Worm (Caenorhabditis elegans): ENCODE measurements around the gene F17E9.2.

F17E9.2 gene

ce11 chrIV:8333954-8333987 lies 21.9 kb upstream of the F17E9.2 start, which contains the start of gene his-31:
Gene his-31, minus strand, starts transcription at chrIV:8333983.
- TF ChIP-seq ceh-82 (tag; optimal IDR thresholded peaks at IDR 0.05), result no peak
- TF ChIP-seq alr-1 (tag; optimal IDR thresholded peaks at IDR 0.05), result no peak
- no peak for TF ChIP-seq nhr-129 (tag; optimal IDR thresholded peaks at IDR 0.05)
- TF ChIP-seq snpc-4 (tag; optimal IDR thresholded peaks at IDR 0.05), result no peak
- no peak for TF ChIP-seq ceh-16 (tag; optimal IDR thresholded peaks at IDR 0.05)
- no peak for TF ChIP-seq aly-2 (tag; optimal IDR thresholded peaks at IDR 0.05)

- peak; percentile 97 for TF ChIP-seq ceh-16 (tag; optimal IDR thresholded peaks at IDR 0.05)
- TF ChIP-seq nhr-21 (tag; optimal IDR thresholded peaks at IDR 0.05), result peak; percentile 37
- peak; percentile 66 for TF ChIP-seq mab-5 (tag; optimal IDR thresholded peaks at IDR 0.05)
- no peak for TF ChIP-seq alr-1 (tag; optimal IDR thresholded peaks at IDR 0.05)
- TF ChIP-seq C34F6.9 (tag; optimal IDR thresholded peaks at IDR 0.05), result peak; percentile 30
- peak; percentile 95 for TF ChIP-seq nhr-25 (tag; optimal IDR thresholded peaks at IDR 0.05)
- peak; percentile 75 for TF ChIP-seq sem-4 (tag; optimal IDR thresholded peaks at IDR 0.05)
- no peak for TF ChIP-seq dmd-4 (tag; optimal IDR thresholded peaks at IDR 0.05)
- peak; percentile 5 for TF ChIP-seq sma-9 (GFP tag; optimal IDR thresholded peaks at IDR 0.05)
- no peak for TF ChIP-seq sma-9 (tag; optimal IDR thresholded peaks at IDR 0.05)
- no peak for TF ChIP-seq egl-27 (tag; optimal IDR thresholded peaks at IDR 0.05)
- peak; percentile 80 for TF ChIP-seq nhr-6 (tag; optimal IDR thresholded peaks at IDR 0.05)
- TF ChIP-seq F13H6.1 (tag; optimal IDR thresholded peaks at IDR 0.05), result no peak
- peak; percentile 67 for TF ChIP-seq lin-13 (GFP tag; optimal IDR thresholded peaks at IDR 0.05)
- TF ChIP-seq nhr-129 (tag; optimal IDR thresholded peaks at IDR 0.05), result peak; percentile 68
- no peak for TF ChIP-seq lin-39 (tag; optimal IDR thresholded peaks at IDR 0.05)
- peak; percentile 55 for TF ChIP-seq sma-3 (GFP tag; optimal IDR thresholded peaks at IDR 0.05)
- peak; percentile 21 for TF ChIP-seq fos-1 (tag; optimal IDR thresholded peaks at IDR 0.05)
Observed at ce11 chrIV:8333988-8334863, 21.5 kb upstream of the F17E9.2 start, which contains the start of gene his-32. Gene his-32, plus strand, starts transcription at chrIV:8334305.

ce11 chrIV:8339636-8340035 lies 16.1 kb upstream of the F17E9.2 start, which contains the start of gene lgc-6:
Gene lgc-6, plus strand, starts transcription at chrIV:8339936.
- TF ChIP-seq Y55F3AM.14 (GFP tag; optimal IDR thresholded peaks at IDR 0.05) (no peak), skn-1 (tag; optimal IDR thresholded peaks at IDR 0.05) (no peak), nhr-21 (tag; optimal IDR thresholded peaks at IDR 0.05) (no peak), crh-2 (tag; optimal IDR thresholded peaks at IDR 0.05) (no peak), nhr-10 (tag; optimal IDR thresholded peaks at IDR 0.05) (no peak), ama-1 (optimal IDR thresholded peaks at IDR 0.05) (no peak), ztf-1 (GFP tag; conservative IDR thresholded peaks at IDR 0.05) (no peak), sem-4 (tag; optimal IDR thresholded peaks at IDR 0.05) (no peak), unc-62 (GFP tag; optimal IDR thresholded peaks at IDR 0.05) (no peak), elt-3 (tag; optimal IDR thresholded peaks at IDR 0.05) (no peak), nhr-6 (tag; optimal IDR thresholded peaks at IDR 0.05) (no peak), ztf-11 (tag; optimal IDR thresholded peaks at IDR 0.05) (no peak)

ce11 chrIV:8342385-8342784 lies 13.3 kb upstream of the F17E9.2 start, which contains the start of gene lgc-5:
Gene lgc-5, plus strand, starts transcription at chrIV:8342685.
- TF ChIP-seq unc-62 (GFP tag; optimal IDR thresholded peaks at IDR 0.05), result no peak
- no peak for TF ChIP-seq lin-13 (GFP tag; optimal IDR thresholded peaks at IDR 0.05)
- TF ChIP-seq nhr-237 (tag; optimal IDR thresholded peaks at IDR 0.05), result no peak
- no peak for TF ChIP-seq mbf-1 (tag; optimal IDR thresholded peaks at IDR 0.05)
- no peak for TF ChIP-seq ZK546.5 (tag; optimal IDR thresholded peaks at IDR 0.05)
- TF ChIP-seq C34F6.9 (tag; optimal IDR thresholded peaks at IDR 0.05), result no peak
- no peak for TF ChIP-seq nhr-6 (tag; optimal IDR thresholded peaks at IDR 0.05)
- no peak for TF ChIP-seq peb-1 (tag; optimal IDR thresholded peaks at IDR 0.05)
- no peak for TF ChIP-seq skn-1 (tag; optimal IDR thresholded peaks at IDR 0.05)
- TF ChIP-seq gmeb-1 (tag; optimal IDR thresholded peaks at IDR 0.05), result no peak
- no peak for TF ChIP-seq elt-1 (tag; optimal IDR thresholded peaks at IDR 0.05)
- no peak for TF ChIP-seq ceh-82 (tag; optimal IDR thresholded peaks at IDR 0.05)
- no peak for TF ChIP-seq nhr-21 (tag; optimal IDR thresholded peaks at IDR 0.05)
- no peak for TF ChIP-seq aly-2 (tag; optimal IDR thresholded peaks at IDR 0.05)
- no peak for TF ChIP-seq lsy-2 (tag; optimal IDR thresholded peaks at IDR 0.05)
- no peak for TF ChIP-seq nhr-23 (tag; optimal IDR thresholded peaks at IDR 0.05)

Data from whole organism, L2 larva.